Fruit fly (Drosophila melanogaster) whole organism, embryonic: ENCODE data around the gene CG5246.
A peak's percentile ranks its signal among the peaks of the same experiment; 100 is the strongest.

Experiments
- Abd-B ChIP-seq: fragments of 200-800 bp; sonication (Bioruptor generic); optimal IDR thresholded peaks from 2 replicates; lab custom pipeline; 2018; ENCODE audit warnings: missing biosample characterization, mild to moderate bottlenecking, missing genetic modification characterization, moderate library complexity
- Adf1 ChIP-seq: fragments of 200-800 bp; sonication (Bioruptor generic); IDR thresholded peaks from 2 replicates; pipeline ENCODE4 v1.3.6; 2022; ENCODE audit warnings: missing biosample characterization, missing genetic modification characterization
- Bgb ChIP-seq: fragments of 200-800 bp; sonication (Bioruptor generic); IDR thresholded peaks from 2 replicates; pipeline ENCODE4 v1.3.6; 2022; ENCODE audit warnings: missing biosample characterization, missing genetic modification characterization; ENCODE audit not compliant: partially characterized antibody
- BtbVII ChIP-seq: fragments of 200-800 bp; sonication (Bioruptor generic); optimal IDR thresholded peaks from 3 replicates; lab custom pipeline; 2017; ENCODE audit warnings: missing biosample characterization, mild to moderate bottlenecking, missing genetic modification characterization
- C15 ChIP-seq: fragments of 200-800 bp; sonication (Bioruptor generic); IDR thresholded peaks from 3 replicates; pipeline ENCODE4 v1.3.6; 2022; ENCODE audit warnings: missing biosample characterization, missing genetic modification characterization
- CG15011 ChIP-seq: fragments of 200-800 bp; sonication (Bioruptor generic); optimal IDR thresholded peaks from 3 replicates; lab custom pipeline; 2018; ENCODE audit warnings: missing biosample characterization, mild to moderate bottlenecking, missing genetic modification characterization
- CG15479 ChIP-seq: fragments of 200-800 bp; sonication (Bioruptor generic); optimal IDR thresholded peaks from 3 replicates; lab custom pipeline; 2019; ENCODE audit warnings: missing biosample characterization, mild to moderate bottlenecking, missing genetic modification characterization, moderate library complexity
- CG15601 ChIP-seq: fragments of 200-800 bp; sonication (Bioruptor generic); optimal IDR thresholded peaks from 3 replicates; lab custom pipeline; 2019; ENCODE audit warnings: missing biosample characterization, mild to moderate bottlenecking, missing genetic modification characterization, moderate library complexity
- CG1603 ChIP-seq: fragments of 200-800 bp; sonication (Bioruptor generic); optimal IDR thresholded peaks from 2 replicates; lab custom pipeline; 2019; ENCODE audit warnings: missing biosample characterization, mild to moderate bottlenecking, missing genetic modification characterization, moderate library complexity
- CG1647 ChIP-seq: fragments of 200-800 bp; sonication (Bioruptor generic); optimal IDR thresholded peaks from 3 replicates; lab custom pipeline; 2016; ENCODE audit warnings: missing biosample characterization, missing genetic modification characterization
- CG17912 ChIP-seq: fragments of 200-800 bp; sonication (Bioruptor generic); optimal IDR thresholded peaks from 2 replicates; lab custom pipeline; 2018; ENCODE audit warnings: missing biosample characterization, mild to moderate bottlenecking, missing genetic modification characterization
- CG2678 ChIP-seq: fragments of 200-800 bp; sonication (Bioruptor generic); optimal IDR thresholded peaks from 3 replicates; lab custom pipeline; 2019; ENCODE audit warnings: missing biosample characterization, mild to moderate bottlenecking, missing genetic modification characterization, moderate library complexity
- CG2875 ChIP-seq: fragments of 200-800 bp; sonication (Bioruptor generic); optimal IDR thresholded peaks from 2 replicates; lab custom pipeline; 2017; ENCODE audit warnings: missing biosample characterization, mild to moderate bottlenecking, missing genetic modification characterization, missing genetic modification reagents
- CG32532 ChIP-seq: fragments of 200-800 bp; sonication (Bioruptor generic); IDR thresholded peaks from 2 replicates; pipeline ENCODE4 v1.3.6; 2022; ENCODE audit warnings: missing biosample characterization, missing genetic modification characterization
- CG34224 ChIP-seq: fragments of 200-800 bp; sonication (Bioruptor generic); IDR thresholded peaks from 3 replicates; pipeline ENCODE4 v1.3.6; 2022; ENCODE audit warnings: missing biosample characterization, missing genetic modification characterization; ENCODE audit not compliant: partially characterized antibody
- CG4328 ChIP-seq: fragments of 200-800 bp; sonication (Bioruptor generic); optimal IDR thresholded peaks from 3 replicates; lab custom pipeline; 2017; ENCODE audit warnings: missing biosample characterization, missing genetic modification reagents, missing genetic modification characterization
- CG5953 ChIP-seq: fragments of 200-800 bp; sonication (Bioruptor generic); IDR thresholded peaks from 2 replicates; pipeline ENCODE4 v1.3.6; 2022; ENCODE audit warnings: missing biosample characterization, missing genetic modification characterization
- CG6689 ChIP-seq: fragments of 200-800 bp; sonication (Bioruptor generic); IDR thresholded peaks from 2 replicates; pipeline ENCODE4 v1.3.6; 2022; ENCODE audit warnings: missing biosample characterization, missing genetic modification characterization
- CG8478 ChIP-seq: fragments of >200 bp; optimal IDR thresholded peaks from 2 replicates; lab custom pipeline; 2018
- CTCF ChIP-seq: fragments of 200-800 bp; sonication (Bioruptor generic); optimal IDR thresholded peaks from 2 replicates; lab custom pipeline; 2017; ENCODE audit warnings: missing biosample characterization, mild to moderate bottlenecking, missing genetic modification characterization, moderate library complexity
- CkIIα-i1 ChIP-seq: fragments of 200-800 bp; sonication (Bioruptor generic); IDR thresholded peaks from 2 replicates; pipeline ENCODE4 v1.3.6; 2022; ENCODE audit warnings: missing biosample characterization, missing genetic modification characterization
- Dip2 ChIP-seq: fragments of 200-800 bp; sonication (Bioruptor generic); IDR thresholded peaks from 2 replicates; pipeline ENCODE4 v1.3.6; 2022; ENCODE audit warnings: missing biosample characterization, missing genetic modification characterization
- HLH3B ChIP-seq: fragments of 200-800 bp; sonication (Bioruptor generic); IDR thresholded peaks from 2 replicates; pipeline ENCODE4 v1.3.6; 2022; ENCODE audit warnings: missing biosample characterization, missing genetic modification characterization
- Hr51 ChIP-seq, 2 experiments: fragments of 200-800 bp; sonication (Bioruptor generic); optimal IDR thresholded peaks; 2 replicates in 1 of 2; 3 replicates in 1 of 2; lab custom pipeline; 2016 to 2018; ENCODE audit warnings: missing biosample characterization in 2 of 2, missing genetic modification characterization in 2 of 2, mild to moderate bottlenecking in 1 of 2, moderate library complexity in 1 of 2
- Hsf ChIP-seq: fragments of 200-800 bp; sonication (Bioruptor generic); optimal IDR thresholded peaks from 3 replicates; lab custom pipeline; 2016; ENCODE audit warnings: missing biosample characterization, missing genetic modification characterization
- Mes4 ChIP-seq: fragments of 200-800 bp; sonication (Bioruptor generic); optimal IDR thresholded peaks from 2 replicates; lab custom pipeline; 2016; ENCODE audit warnings: missing biosample characterization, missing genetic modification characterization
- Nf-YC ChIP-seq: fragments of 200-800 bp; optimal IDR thresholded peaks from 3 replicates; lab custom pipeline; 2019; ENCODE audit warnings: missing biosample characterization, mild to moderate bottlenecking, missing genetic modification characterization, moderate library complexity
- Pdp1 ChIP-seq, 2 experiments: fragments of 200-800 bp; sonication (Bioruptor generic); optimal IDR thresholded peaks; 3 replicates each; lab custom pipeline; 2016; ENCODE audit warnings: missing biosample characterization in 2 of 2, missing genetic modification characterization in 2 of 2, mild to moderate bottlenecking in 1 of 2, moderate library complexity in 1 of 2
- Tbp ChIP-seq: fragments of >200 bp; optimal IDR thresholded peaks from 2 replicates; lab custom pipeline; 2018; ENCODE audit warnings: missing biosample characterization, missing genetic modification characterization
- Xrp1 ChIP-seq: fragments of 200-800 bp; sonication (Bioruptor generic); IDR thresholded peaks from 2 replicates; pipeline ENCODE4 v1.3.6; 2022; ENCODE audit warnings: missing biosample characterization, missing genetic modification characterization
- YL-1 ChIP-seq: fragments of 200-800 bp; sonication (Bioruptor generic); optimal IDR thresholded peaks from 3 replicates; lab custom pipeline; 2017; ENCODE audit warnings: missing biosample characterization, mild to moderate bottlenecking, missing genetic modification characterization
- amos ChIP-seq: fragments of 200-800 bp; sonication (Bioruptor generic); IDR thresholded peaks from 2 replicates; pipeline ENCODE4 v1.3.6; 2022; ENCODE audit warnings: missing biosample characterization, missing genetic modification characterization; ENCODE audit not compliant: partially characterized antibody
- ash1 ChIP-seq: fragments of 200-800 bp; sonication (Bioruptor generic); optimal IDR thresholded peaks from 2 replicates; lab custom pipeline; 2018; ENCODE audit warnings: missing biosample characterization, mild to moderate bottlenecking, missing genetic modification characterization
- dpn ChIP-seq, 2 experiments: fragments of 200-800 bp; sonication (Bioruptor generic); optimal IDR thresholded peaks; 3 replicates each; lab custom pipeline; 2016; ENCODE audit warnings: missing biosample characterization in 2 of 2, missing genetic modification characterization in 2 of 2
- ems ChIP-seq: fragments of 200-800 bp; sonication (Bioruptor generic); optimal IDR thresholded peaks from 3 replicates; lab custom pipeline; 2016; ENCODE audit warnings: missing biosample characterization, missing genetic modification characterization
- fu2 ChIP-seq: fragments of 200-800 bp; sonication (Bioruptor generic); optimal IDR thresholded peaks from 2 replicates; lab custom pipeline; 2016; ENCODE audit warnings: missing biosample characterization, missing genetic modification characterization
- grn ChIP-seq: fragments of 200-800 bp; sonication (Bioruptor generic); optimal IDR thresholded peaks from 3 replicates; lab custom pipeline; 2017; ENCODE audit warnings: missing biosample characterization, missing genetic modification characterization
- gt ChIP-seq: fragments of 200-800 bp; sonication (Bioruptor generic); IDR thresholded peaks from 2 replicates; pipeline ENCODE4 v1.3.6; 2022; ENCODE audit warnings: missing biosample characterization, missing genetic modification characterization
- jing ChIP-seq: fragments of 200-800 bp; sonication (Bioruptor generic); optimal IDR thresholded peaks from 2 replicates; lab custom pipeline; 2018; ENCODE audit warnings: missing biosample characterization, mild to moderate bottlenecking, missing genetic modification characterization
- lbe ChIP-seq: fragments of 200-800 bp; sonication (Bioruptor generic); optimal IDR thresholded peaks from 2 replicates; lab custom pipeline; 2016; ENCODE audit warnings: missing biosample characterization, mild to moderate bottlenecking, missing genetic modification characterization
- luna ChIP-seq: fragments of 200-800 bp; sonication (Bioruptor generic); optimal IDR thresholded peaks from 2 replicates; lab custom pipeline; 2016; ENCODE audit warnings: missing biosample characterization, missing genetic modification characterization
- pb ChIP-seq: fragments of 200-800 bp; sonication (Bioruptor generic); optimal IDR thresholded peaks from 3 replicates; lab custom pipeline; 2016; ENCODE audit warnings: missing biosample characterization, missing genetic modification characterization
- pros ChIP-seq: fragments of 200-800 bp; sonication (Bioruptor generic); optimal IDR thresholded peaks from 3 replicates; lab custom pipeline; 2019; ENCODE audit warnings: missing biosample characterization, mild to moderate bottlenecking, missing genetic modification characterization, moderate library complexity
- sd ChIP-seq: fragments of 200-800 bp; sonication (Bioruptor generic); optimal IDR thresholded peaks from 3 replicates; lab custom pipeline; 2018; ENCODE audit warnings: missing biosample characterization, mild to moderate bottlenecking, missing genetic modification characterization, moderate library complexity
- sisA ChIP-seq: fragments of 200-800 bp; sonication (Bioruptor generic); IDR thresholded peaks from 2 replicates; pipeline ENCODE4 v1.3.6; 2022; ENCODE audit warnings: missing biosample characterization, missing genetic modification characterization
- sna ChIP-seq: fragments of 200-800 bp; sonication (Bioruptor generic); IDR thresholded peaks from 2 replicates; pipeline ENCODE4 v1.3.6; 2022; ENCODE audit warnings: missing biosample characterization, missing genetic modification characterization; ENCODE audit not compliant: partially characterized antibody
- stwl ChIP-seq: fragments of 200-800 bp; sonication (Bioruptor generic); optimal IDR thresholded peaks from 3 replicates; lab custom pipeline; 2018; ENCODE audit warnings: missing biosample characterization, mild to moderate bottlenecking, missing genetic modification characterization, moderate library complexity
- tup ChIP-seq: fragments of 200-800 bp; sonication (Bioruptor generic); optimal IDR thresholded peaks from 2 replicates; lab custom pipeline; 2016; ENCODE audit warnings: missing biosample characterization, mild to moderate bottlenecking, missing genetic modification characterization, moderate library complexity
- z ChIP-seq: fragments of 200-800 bp; sonication (Bioruptor generic); IDR thresholded peaks from 3 replicates; pipeline ENCODE4 v1.3.6; 2022; ENCODE audit warnings: missing biosample characterization, missing genetic modification characterization
- zen2 ChIP-seq: fragments of 200-800 bp; sonication (Bioruptor generic); IDR thresholded peaks from 3 replicates; pipeline ENCODE4 v1.3.6; 2022; ENCODE audit warnings: missing biosample characterization, missing genetic modification characterization; ENCODE audit not compliant: partially characterized antibody

The CG5246 gene

DNA sequence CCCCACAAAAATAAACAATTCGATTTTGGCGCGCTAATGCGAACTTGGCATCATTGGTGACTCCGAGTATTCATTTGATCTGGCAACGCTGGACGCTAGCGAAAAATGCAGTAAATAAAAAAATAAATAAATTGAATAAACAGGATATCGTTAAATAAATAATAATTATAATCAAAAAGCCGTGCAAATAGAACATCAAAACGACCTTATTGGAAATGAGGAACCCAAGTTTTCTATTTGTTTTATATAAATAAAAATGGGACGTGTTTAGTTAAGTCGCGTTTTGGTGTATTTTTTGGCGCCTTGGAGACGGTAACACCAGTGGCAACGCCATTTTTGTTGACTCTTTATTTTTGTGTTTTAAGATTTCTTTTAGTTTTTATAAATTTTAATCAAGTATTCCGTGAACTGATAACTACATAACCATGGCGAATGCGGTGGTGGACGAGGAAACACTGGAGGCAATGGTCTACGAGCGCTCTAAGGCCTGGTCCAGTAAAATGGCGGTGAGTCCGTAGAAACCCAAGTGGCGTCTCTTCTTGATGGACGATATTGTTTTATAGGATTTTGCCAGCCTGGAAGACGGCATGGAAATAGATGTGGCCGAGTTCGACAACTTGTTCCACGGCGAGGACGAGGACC, 47.8 kb upstream of the CG5246 start, which contains the start of gene cal1 (continued):
- TF ChIP-seq CG6689 (GFP tag; lab: Robert Waterston, UW) (no peak), Abd-B (GFP tag; lab: Kevin White, UChicago) (peak; percentile 33), Dip2 (no peak), CG2678 (no peak), YL-1 (peak; percentile 73), CG34224 (GFP tag; lab: Robert Waterston, UW) (no peak), ems (GFP tag; lab: Kevin White, UChicago) (no peak), CkIIα-i1 (GFP tag; lab: Robert Waterston, UW) (no peak), tup (GFP tag; lab: Kevin White, UChicago) (no peak), pros (GFP tag; lab: Kevin White, UChicago) (no peak), Hsf (GFP tag; lab: Kevin White, UChicago) (no peak), Xrp1 (GFP tag; lab: Robert Waterston, UW) (no peak), CG1647 (no peak), CG1603 (tag; lab: Kevin White, UChicago) (no peak), zen2 (GFP tag; lab: Robert Waterston, UW) (no peak), jing (GFP tag; lab: Kevin White, UChicago) (no peak), BtbVII (GFP tag; lab: Kevin White, UChicago) (no peak), amos (GFP tag; lab: Robert Waterston, UW) (0 out of 2 replicates have a peak, but pooled peaks have one; percentile 26), pb (GFP tag; lab: Kevin White, UChicago) (no peak), ash1 (GFP tag; lab: Kevin White, UChicago) (no peak), sisA (GFP tag; lab: Robert Waterston, UW) (no peak), Adf1 (no peak)

DNA sequence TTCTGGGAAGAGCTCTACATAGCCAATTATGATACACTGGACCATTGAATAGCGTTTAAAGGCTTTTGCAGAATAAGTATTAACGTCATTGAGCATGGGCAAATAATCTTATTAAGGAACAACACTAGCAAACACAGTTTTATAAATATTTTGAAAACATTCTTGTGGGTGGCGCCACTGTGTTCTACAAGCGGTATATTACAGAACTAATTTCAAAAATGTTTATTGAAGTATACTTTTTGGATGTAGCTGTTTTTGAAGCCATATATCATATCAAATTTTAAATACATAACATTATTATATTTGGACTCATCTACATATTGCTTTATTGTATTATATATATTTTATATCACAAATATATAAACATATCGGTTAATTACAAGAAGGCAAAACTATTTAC, 27.0 kb upstream of the CG5246 start:
- no peak for TF ChIP-seq CG15601 (tag; lab: Kevin White, UChicago)
- TF ChIP-seq CG8478: no peak
- no peak for TF ChIP-seq CG4328 (GFP tag; lab: Kevin White, UChicago)
- no peak for TF ChIP-seq sna (GFP tag; lab: Robert Waterston, UW)
- TF ChIP-seq Mes4 (GFP tag; lab: Kevin White, UChicago): no peak
- TF ChIP-seq BtbVII (GFP tag; lab: Kevin White, UChicago): no peak
- peak; percentile 20; the same call in 1 of the 2 replicates for TF ChIP-seq CG32532 (GFP tag; lab: Robert Waterston, UW)
- no peak for TF ChIP-seq fu2 (GFP tag; lab: Kevin White, UChicago)
- no peak for TF ChIP-seq luna
- TF ChIP-seq Hr51 (GFP tag; optimal IDR thresholded peaks at IDR 0.05; lab: Kevin White, UChicago): no peak
- no peak for TF ChIP-seq lbe (GFP tag; lab: Kevin White, UChicago)
- no peak for TF ChIP-seq z (GFP tag; lab: Robert Waterston, UW)
- no peak for TF ChIP-seq Tbp (GFP tag; lab: Kevin White, UChicago)
- peak; percentile 93 for TF ChIP-seq CTCF
- TF ChIP-seq pros (GFP tag; lab: Kevin White, UChicago): no peak
- TF ChIP-seq CG15479: no peak
- TF ChIP-seq stwl: peak; percentile 50
- no peak for TF ChIP-seq Nf-YC (tag; lab: Kevin White, UChicago)
- TF ChIP-seq CG15011 (GFP tag; lab: Kevin White, UChicago): no peak
- TF ChIP-seq C15 (GFP tag; lab: Robert Waterston, UW): no peak
- TF ChIP-seq HLH3B: no peak
- no peak for TF ChIP-seq Bgb
- TF ChIP-seq CG17912 (GFP tag; lab: Kevin White, UChicago): no peak
- TF ChIP-seq Pdp1 (GFP tag; optimal IDR thresholded peaks at IDR 0.05; lab: Kevin White, UChicago): no peak
- TF ChIP-seq gt (GFP tag; lab: Robert Waterston, UW): no peak
- no peak for TF ChIP-seq CG5953 (GFP tag; lab: Robert Waterston, UW)
- no peak for TF ChIP-seq CG2875
- no peak for TF ChIP-seq dpn (GFP tag; optimal IDR thresholded peaks at IDR 0.05; lab: Kevin White, UChicago)
- no peak for TF ChIP-seq grn (GFP tag; lab: Kevin White, UChicago)
- peak; percentile 42 for TF ChIP-seq sd (tag; lab: Kevin White, UChicago)
- TF ChIP-seq, all 482 proteins: peak for 4
